Worm (Caenorhabditis elegans) whole organism, L2 larva: Measurements from ENCODE around the gene srsx-13.

Experiments used
- C34F6.9 ChIP-seq: fragments of 150-350 bp; optimal IDR thresholded peaks from 2 replicates; lab custom pipeline; 2014; ENCODE audit warnings: missing biosample characterization, missing genetic modification characterization
- F13H6.1 ChIP-seq: sonication (generic microtip); optimal IDR thresholded peaks from 2 replicates; lab custom pipeline; 2016; ENCODE audit warnings: missing genetic modification characterization, missing compliant biosample characterization
- alr-1 ChIP-seq: fragments of 150-350 bp; optimal IDR thresholded peaks from 2 replicates; lab custom pipeline; 2014; ENCODE audit warnings: missing biosample characterization, missing genetic modification characterization
- aly-2 ChIP-seq: fragments of 150-350 bp; optimal IDR thresholded peaks from 2 replicates; lab custom pipeline; 2014; ENCODE audit warnings: missing biosample characterization, missing genetic modification characterization
- ama-1 ChIP-seq: fragments of 150-350 bp; optimal IDR thresholded peaks from 2 replicates; lab custom pipeline; 2018; ENCODE audit warnings: inconsistent platforms
- blmp-1 ChIP-seq: sonication (generic microtip); optimal IDR thresholded peaks from 2 replicates; lab custom pipeline; 2017; ENCODE audit warnings: missing genetic modification characterization, mild to moderate bottlenecking, missing compliant biosample characterization, antibody characterized with exemption, moderate library complexity; ENCODE audit not compliant: insufficient read depth
- dmd-4 ChIP-seq: sonication (generic microtip); optimal IDR thresholded peaks from 2 replicates; lab custom pipeline; 2017; ENCODE audit warnings: missing biosample characterization, missing genetic modification characterization
- egl-27 ChIP-seq: sonication (generic microtip); optimal IDR thresholded peaks from 3 replicates; lab custom pipeline; 2017; ENCODE audit warnings: missing biosample characterization, missing genetic modification reagents, missing genetic modification characterization
- elt-1 ChIP-seq: fragments of 150-350 bp; optimal IDR thresholded peaks from 2 replicates; lab custom pipeline; 2014; ENCODE audit warnings: missing biosample characterization, missing genetic modification characterization
- elt-3 ChIP-seq: sonication (generic microtip); optimal IDR thresholded peaks from 2 replicates; lab custom pipeline; 2017; ENCODE audit warnings: missing biosample characterization, missing genetic modification characterization
- fos-1 ChIP-seq: fragments of 150-350 bp; optimal IDR thresholded peaks from 2 replicates; lab custom pipeline; 2014; ENCODE audit warnings: missing biosample characterization, missing genetic modification characterization
- gmeb-1 ChIP-seq: fragments of 150-350 bp; optimal IDR thresholded peaks from 2 replicates; lab custom pipeline; 2014; ENCODE audit warnings: missing biosample characterization, missing genetic modification characterization
- lin-11 ChIP-seq: fragments of 150-350 bp; sonication (generic microtip); optimal IDR thresholded peaks from 2 replicates; lab custom pipeline; 2014; ENCODE audit warnings: missing biosample characterization, missing genetic modification characterization, inconsistent platforms, mixed read lengths
- lin-13 ChIP-seq: fragments of 150-350 bp; optimal IDR thresholded peaks from 2 replicates; lab custom pipeline; 2014; ENCODE audit warnings: missing biosample characterization, missing genetic modification reagents, missing genetic modification characterization
- mab-5 ChIP-seq: fragments of 150-350 bp; optimal IDR thresholded peaks from 2 replicates; lab custom pipeline; 2014; ENCODE audit warnings: missing biosample characterization, missing genetic modification characterization
- mdl-1 ChIP-seq, 2 experiments: fragments of 150-350 bp in 1 of 2; sonication (generic microtip) in 1 of 2; optimal IDR thresholded peaks; 2 replicates each; lab custom pipeline; 2017; ENCODE audit warnings: missing biosample characterization in 2 of 2, missing genetic modification characterization in 2 of 2
- nhr-12 ChIP-seq: fragments of 150-350 bp; optimal IDR thresholded peaks from 2 replicates; lab custom pipeline; 2014; ENCODE audit warnings: missing biosample characterization, missing genetic modification characterization
- nhr-21 ChIP-seq: fragments of 150-350 bp; optimal IDR thresholded peaks from 2 replicates; lab custom pipeline; 2014; ENCODE audit warnings: missing biosample characterization, missing genetic modification characterization
- nhr-23 ChIP-seq: fragments of 150-350 bp; optimal IDR thresholded peaks from 2 replicates; lab custom pipeline; 2014; ENCODE audit warnings: missing biosample characterization, missing genetic modification reagents, missing genetic modification characterization
- nhr-237 ChIP-seq: fragments of 150-350 bp; optimal IDR thresholded peaks from 2 replicates; lab custom pipeline; 2014; ENCODE audit warnings: missing biosample characterization, missing genetic modification characterization
- nhr-25 ChIP-seq: fragments of 150-350 bp; sonication (generic microtip); optimal IDR thresholded peaks from 3 replicates; lab custom pipeline; 2014; ENCODE audit warnings: missing biosample characterization, missing genetic modification characterization
- nhr-6 ChIP-seq: fragments of 150-350 bp; optimal IDR thresholded peaks from 2 replicates; lab custom pipeline; 2014; ENCODE audit warnings: missing biosample characterization, missing genetic modification characterization
- nhr-77 ChIP-seq: fragments of 150-350 bp; optimal IDR thresholded peaks from 2 replicates; lab custom pipeline; 2014; ENCODE audit warnings: missing biosample characterization, missing genetic modification characterization
- peb-1 ChIP-seq: fragments of 150-350 bp; optimal IDR thresholded peaks from 2 replicates; lab custom pipeline; 2014; ENCODE audit warnings: missing biosample characterization, missing genetic modification characterization
- skn-1 ChIP-seq: sonication (generic microtip); optimal IDR thresholded peaks from 2 replicates; lab custom pipeline; 2017; ENCODE audit warnings: missing biosample characterization, missing genetic modification characterization
- sma-3 ChIP-seq: sonication (generic microtip); optimal IDR thresholded peaks from 2 replicates; lab custom pipeline; 2016; ENCODE audit warnings: missing genetic modification reagents, missing genetic modification characterization, missing compliant biosample characterization
- sma-9 ChIP-seq, 2 experiments: fragments of 150-350 bp in 1 of 2; sonication (generic microtip) in 1 of 2; optimal IDR thresholded peaks; 2 replicates each; lab custom pipeline; 2014 to 2016; ENCODE audit warnings: missing genetic modification characterization in 2 of 2, mild to moderate bottlenecking in 1 of 2, missing biosample characterization in 1 of 2, missing compliant biosample characterization in 1 of 2, missing genetic modification reagents in 1 of 2, moderate library complexity in 1 of 2
- snpc-4 ChIP-seq: fragments of 150-350 bp; optimal IDR thresholded peaks from 2 replicates; lab custom pipeline; 2014; ENCODE audit warnings: missing biosample characterization, missing genetic modification characterization
- unc-39 ChIP-seq: fragments of 150-350 bp; optimal IDR thresholded peaks from 2 replicates; lab custom pipeline; 2014; ENCODE audit warnings: missing biosample characterization, missing genetic modification characterization
- unc-55 ChIP-seq: fragments of 150-350 bp; sonication (generic microtip); optimal IDR thresholded peaks from 3 replicates; lab custom pipeline; 2014; ENCODE audit warnings: missing biosample characterization, missing genetic modification reagents, missing genetic modification characterization
- zag-1 ChIP-seq: fragments of 150-350 bp; optimal IDR thresholded peaks from 2 replicates; lab custom pipeline; 2014; ENCODE audit warnings: missing biosample characterization, missing genetic modification characterization
- ztf-11 ChIP-seq: sonication (generic microtip); optimal IDR thresholded peaks from 2 replicates; lab custom pipeline; 2017; ENCODE audit warnings: missing biosample characterization, missing genetic modification characterization
- ztf-4 ChIP-seq: fragments of 150-350 bp; optimal IDR thresholded peaks from 2 replicates; lab custom pipeline; 2014; ENCODE audit warnings: missing biosample characterization, missing genetic modification characterization

The srsx-13 gene

ce11 chrV:4944219-4944618, 38.8 kb downstream of the srsx-13 start, which contains the start of gene str-211:
str-211 (minus strand) TSS chrV:4944319.
- TF ChIP-seq mab-5 (no peak), C34F6.9 (tag; lab: Kevin White, UChicago) (no peak), nhr-25 (tag; lab: Kevin White, UChicago) (no peak), nhr-237 (tag; lab: Kevin White, UChicago) (no peak), peb-1 (tag; lab: Kevin White, UChicago) (no peak)
- TF ChIP-seq, all 48 proteins: peak for 0

ce11 chrV:4937337-4937736, 45.7 kb downstream of the srsx-13 start:
- TF ChIP-seq mdl-1 (tag; optimal IDR thresholded peaks at IDR 0.05; lab: Kevin White, UChicago) (no peak), nhr-25 (tag; lab: Kevin White, UChicago) (no peak), nhr-23 (tag; lab: Kevin White, UChicago) (no peak), ztf-4 (tag; lab: Kevin White, UChicago) (no peak), aly-2 (tag; lab: Kevin White, UChicago) (no peak), nhr-21 (tag; lab: Kevin White, UChicago) (no peak), snpc-4 (tag; lab: Kevin White, UChicago) (no peak), gmeb-1 (tag; lab: Kevin White, UChicago) (no peak), unc-55 (no peak), sma-9 (GFP tag; optimal IDR thresholded peaks at IDR 0.05; lab: Kevin White, UChicago) (no peak), sma-9 (tag; optimal IDR thresholded peaks at IDR 0.05; lab: Kevin White, UChicago) (no peak), nhr-6 (no peak), peb-1 (tag; lab: Kevin White, UChicago) (no peak), zag-1 (no peak), ztf-11 (tag; lab: Kevin White, UChicago) (no peak)
- TF ChIP-seq, all 48 proteins: peak for 0

ce11 chrV:4935096-4935495, 47.9 kb downstream of the srsx-13 start:
- TF ChIP-seq fos-1 (tag; lab: Kevin White, UChicago) (peak; percentile 30), aly-2 (tag; lab: Kevin White, UChicago) (no peak), nhr-25 (tag; lab: Kevin White, UChicago) (no peak)

- TF ChIP-seq peb-1 (tag; lab: Kevin White, UChicago), result no peak
- TF ChIP-seq blmp-1 (tag; lab: Kevin White, UChicago), result no peak
- no peak for TF ChIP-seq sma-3 (GFP tag; lab: Kevin White, UChicago)
Observed at ce11 chrV:4934406-4934805, 48.6 kb downstream of the srsx-13 start, which contains the start of gene catp-2. catp-2 (plus strand) TSS chrV:4934706.

- TF ChIP-seq ama-1 (lab: Kevin White, UChicago) (no peak), nhr-77 (no peak), nhr-23 (tag; lab: Kevin White, UChicago) (no peak), mdl-1 (tag; optimal IDR thresholded peaks at IDR 0.05; lab: Kevin White, UChicago) (no peak), egl-27 (tag; lab: Kevin White, UChicago) (no peak), F13H6.1 (tag; lab: Kevin White, UChicago) (no peak), alr-1 (no peak), blmp-1 (tag; lab: Kevin White, UChicago) (no peak), lin-11 (no peak), ztf-11 (tag; lab: Kevin White, UChicago) (no peak), unc-39 (tag; lab: Kevin White, UChicago) (no peak), aly-2 (tag; lab: Kevin White, UChicago) (no peak), dmd-4 (no peak), elt-1 (tag; lab: Kevin White, UChicago) (no peak), nhr-12 (tag; lab: Kevin White, UChicago) (no peak)
Observed at ce11 chrV:4933268-4933667, 49.7 kb downstream of the srsx-13 start.

- TF ChIP-seq fos-1 (tag; lab: Kevin White, UChicago) (no peak), alr-1 (no peak), peb-1 (tag; lab: Kevin White, UChicago) (no peak), skn-1 (no peak), snpc-4 (tag; lab: Kevin White, UChicago) (no peak), nhr-25 (tag; lab: Kevin White, UChicago) (no peak), nhr-21 (tag; lab: Kevin White, UChicago) (no peak), elt-3 (no peak), nhr-237 (tag; lab: Kevin White, UChicago) (no peak), gmeb-1 (tag; lab: Kevin White, UChicago) (no peak), lin-13 (GFP tag; lab: Kevin White, UChicago) (no peak), F13H6.1 (tag; lab: Kevin White, UChicago) (no peak), mab-5 (no peak)
- TF ChIP-seq, all 48 proteins: peak for 0
Observed at ce11 chrV:4932814-4933213, 50.2 kb downstream of the srsx-13 start, which contains the start of gene C02E7.10. C02E7.10 (minus strand) TSS chrV:4933045.
